Worm (Caenorhabditis elegans) whole organism, young adult: Measurements from ENCODE around the gene T01C4.8.
A peak's percentile ranks its signal among the peaks of the same experiment; 100 is the strongest.

Source experiments
- B0019.2 ChIP-seq: fragments of 200-800 bp; sonication (Bioruptor generic); conservative IDR thresholded peaks from 2 replicates; pipeline ENCODE4 v1.3.6; 2022; ENCODE audit warnings: missing genetic modification reagents, missing genetic modification characterization, missing compliant biosample characterization
- B0261.1 ChIP-seq: sonication (generic microtip); optimal IDR thresholded peaks from 2 replicates; lab custom pipeline; 2016; ENCODE audit warnings: mild to moderate bottlenecking, missing genetic modification characterization, moderate library complexity, missing compliant biosample characterization
- C06A6.2 ChIP-seq: fragments of 200-800 bp; sonication (Bioruptor generic); conservative IDR thresholded peaks from 2 replicates; pipeline ENCODE4 v1.3.6; 2022; ENCODE audit warnings: missing genetic modification characterization, missing compliant biosample characterization
- D2030.7 ChIP-seq: fragments of 200-800 bp; sonication (Bioruptor generic); IDR thresholded peaks from 2 replicates; pipeline ENCODE4 v1.3.6; 2022; ENCODE audit warnings: missing genetic modification reagents, missing genetic modification characterization, missing compliant biosample characterization
- F22D6.2 ChIP-seq: sonication (generic microtip); optimal IDR thresholded peaks from 2 replicates; lab custom pipeline; 2016; ENCODE audit warnings: mild to moderate bottlenecking, missing genetic modification characterization, missing compliant biosample characterization
- F39B2.1 ChIP-seq: fragments of 200-800 bp; sonication (Bioruptor generic); IDR thresholded peaks from 2 replicates; pipeline ENCODE4 v1.3.6; 2022; ENCODE audit warnings: missing genetic modification reagents, missing genetic modification characterization, missing compliant biosample characterization
- F52B5.7 ChIP-seq: sonication (generic microtip); optimal IDR thresholded peaks from 2 replicates; lab custom pipeline; 2016; ENCODE audit warnings: mild to moderate bottlenecking, missing genetic modification characterization, missing compliant biosample characterization
- F57A8.1 ChIP-seq: fragments of 200-800 bp; sonication (Bioruptor generic); optimal IDR thresholded peaks from 2 replicates; lab custom pipeline; 2018; ENCODE audit warnings: mild to moderate bottlenecking, missing genetic modification characterization, moderate library complexity, missing compliant biosample characterization
- K11D2.4 ChIP-seq: fragments of 200-800 bp; sonication (Bioruptor generic); IDR thresholded peaks from 2 replicates; pipeline ENCODE4 v1.3.6; 2022; ENCODE audit warnings: missing genetic modification reagents, missing genetic modification characterization, missing compliant biosample characterization
- T26A5.8 ChIP-seq: sonication (generic microtip); optimal IDR thresholded peaks from 2 replicates; lab custom pipeline; 2016; ENCODE audit warnings: missing genetic modification characterization, missing compliant biosample characterization
- Y53F4B.3 ChIP-seq: fragments of 200-800 bp; sonication (Bioruptor generic); IDR thresholded peaks from 2 replicates; pipeline ENCODE4 v1.3.6; 2022; ENCODE audit warnings: missing genetic modification reagents, missing genetic modification characterization, missing compliant biosample characterization
- aptf-3 ChIP-seq: fragments of 200-800 bp; sonication (Bioruptor generic); IDR thresholded peaks from 2 replicates; pipeline ENCODE4 v1.3.6; 2022; ENCODE audit warnings: missing genetic modification characterization, missing compliant biosample characterization
- attf-3 ChIP-seq: fragments of 200-800 bp; sonication (Bioruptor generic); conservative IDR thresholded peaks from 2 replicates; pipeline ENCODE4 v1.3.6; 2022; ENCODE audit warnings: missing genetic modification reagents, missing genetic modification characterization, missing compliant biosample characterization
- bed-2 ChIP-seq: fragments of 200-800 bp; sonication (Bioruptor generic); IDR thresholded peaks from 2 replicates; pipeline ENCODE4 v1.3.6; 2022; ENCODE audit warnings: missing genetic modification reagents, missing genetic modification characterization, missing compliant biosample characterization
- dpff-1 ChIP-seq: sonication (generic microtip); optimal IDR thresholded peaks from 2 replicates; lab custom pipeline; 2017; ENCODE audit warnings: mild to moderate bottlenecking, missing genetic modification characterization, missing compliant biosample characterization
- fkh-3 ChIP-seq: sonication (generic microtip); optimal IDR thresholded peaks from 2 replicates; lab custom pipeline; 2016; ENCODE audit warnings: mild to moderate bottlenecking, missing genetic modification characterization, missing compliant biosample characterization
- him-1 ChIP-seq: sonication (generic microtip); optimal IDR thresholded peaks from 2 replicates; lab custom pipeline; 2016; ENCODE audit warnings: missing genotype, missing genetic modification reagents, missing genetic modification characterization, missing compliant biosample characterization
- lag-1 ChIP-seq: fragments of 200-800 bp; sonication (Bioruptor generic); IDR thresholded peaks from 2 replicates; pipeline ENCODE4 v1.3.6; 2022; ENCODE audit warnings: missing genetic modification reagents, missing genetic modification characterization, missing compliant biosample characterization
- madf-3 ChIP-seq: fragments of 200-800 bp; sonication (Bioruptor generic); IDR thresholded peaks from 2 replicates; pipeline ENCODE4 v1.3.6; 2022; ENCODE audit warnings: missing genetic modification reagents, missing genetic modification characterization, missing compliant biosample characterization
- mxl-1 ChIP-seq: sonication (generic microtip); optimal IDR thresholded peaks from 2 replicates; lab custom pipeline; 2016; ENCODE audit warnings: missing genetic modification characterization, missing compliant biosample characterization
- nhr-80 ChIP-seq: sonication (generic microtip); optimal IDR thresholded peaks from 2 replicates; lab custom pipeline; 2016; ENCODE audit warnings: missing genetic modification characterization, missing compliant biosample characterization
- nhr-90 ChIP-seq: sonication (generic microtip); optimal IDR thresholded peaks from 2 replicates; lab custom pipeline; 2016; ENCODE audit warnings: missing genotype, mild to moderate bottlenecking, missing genetic modification characterization, missing compliant biosample characterization
- pbrm-1 ChIP-seq: fragments of 200-800 bp; sonication (Bioruptor generic); IDR thresholded peaks from 2 replicates; pipeline ENCODE4 v1.3.6; 2022; ENCODE audit warnings: missing genetic modification reagents, missing genetic modification characterization, missing compliant biosample characterization
- rcor-1 ChIP-seq: fragments of 200-800 bp; sonication (Bioruptor generic); IDR thresholded peaks from 2 replicates; pipeline ENCODE4 v1.3.6; 2022; ENCODE audit warnings: missing genetic modification reagents, missing genetic modification characterization, missing compliant biosample characterization
- repo-1 ChIP-seq: sonication (generic microtip); optimal IDR thresholded peaks from 2 replicates; lab custom pipeline; 2017; ENCODE audit warnings: mild to moderate bottlenecking, missing genetic modification characterization, missing compliant biosample characterization
- sdz-38 ChIP-seq: sonication (generic microtip); optimal IDR thresholded peaks from 2 replicates; lab custom pipeline; 2016; ENCODE audit warnings: missing genotype, missing genetic modification characterization, missing compliant biosample characterization
- sea-2 ChIP-seq: fragments of 200-800 bp; sonication (Bioruptor generic); IDR thresholded peaks from 2 replicates; pipeline ENCODE4 v1.3.6; 2022; ENCODE audit warnings: missing genetic modification characterization, missing compliant biosample characterization
- snpc-1.1 ChIP-seq: sonication (generic microtip); optimal IDR thresholded peaks from 2 replicates; lab custom pipeline; 2017; ENCODE audit warnings: missing genetic modification characterization, mild to moderate bottlenecking, missing compliant biosample characterization, antibody characterized with exemption, moderate library complexity, missing genotype, missing genetic modification reagents; ENCODE audit not compliant: insufficient read depth
- somi-1 ChIP-seq: fragments of 200-800 bp; sonication (Bioruptor generic); optimal IDR thresholded peaks from 2 replicates; lab custom pipeline; 2018; ENCODE audit warnings: mild to moderate bottlenecking, missing genetic modification characterization, missing compliant biosample characterization
- tbp1 ChIP-seq: fragments of 200-800 bp; sonication (Bioruptor generic); optimal IDR thresholded peaks from 2 replicates; lab custom pipeline; 2018; ENCODE audit warnings: mild to moderate bottlenecking, missing genetic modification characterization, missing compliant biosample characterization
- tlf-1 ChIP-seq: fragments of 200-800 bp; sonication (Bioruptor generic); optimal IDR thresholded peaks from 2 replicates; lab custom pipeline; 2018; ENCODE audit warnings: mild to moderate bottlenecking, missing genetic modification characterization, missing compliant biosample characterization
- zfh-2 ChIP-seq: fragments of 200-800 bp; sonication (Bioruptor generic); conservative IDR thresholded peaks from 2 replicates; pipeline ENCODE4 v1.3.6; 2022; ENCODE audit warnings: missing genetic modification reagents, missing genetic modification characterization, missing compliant biosample characterization
- ztf-18 ChIP-seq: sonication (generic microtip); optimal IDR thresholded peaks from 2 replicates; lab custom pipeline; 2016; ENCODE audit warnings: missing genotype, mild to moderate bottlenecking, missing genetic modification characterization, missing compliant biosample characterization
- ztf-6 ChIP-seq: fragments of 200-800 bp; sonication (Bioruptor generic); IDR thresholded peaks from 2 replicates; pipeline ENCODE4 v1.3.6; 2022; ENCODE audit warnings: missing genetic modification reagents, missing genetic modification characterization, missing compliant biosample characterization

Gene T01C4.8

ce11 chrV:7156079-7156478 is 26.7 kb upstream of the T01C4.8 start, which contains the start of gene F10D2.10 (continued):
- TF ChIP-seq pbrm-1 (no peak), madf-3 (GFP tag; lab: Robert Waterston, UW) (no peak)

DNA sequence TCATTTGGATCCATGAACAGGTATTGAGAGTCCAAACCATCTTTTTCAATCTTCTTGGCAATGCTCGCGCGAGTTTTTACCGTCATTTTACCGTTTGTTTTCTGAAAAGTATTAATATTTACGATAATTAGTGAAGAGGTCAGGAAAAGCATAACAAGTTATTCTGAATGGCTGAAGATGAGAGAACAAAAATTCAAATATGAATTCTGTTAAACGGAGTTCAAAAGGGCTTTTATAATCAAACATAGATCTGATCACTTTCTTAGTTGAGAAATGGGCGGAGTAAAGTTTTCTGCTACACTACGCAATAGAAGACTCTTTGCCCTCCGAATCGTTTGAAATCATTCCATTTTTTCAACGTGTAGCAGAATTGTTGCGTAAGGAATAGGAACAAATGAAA is 23.7 kb upstream of the T01C4.8 start, which contains the start of gene fat-7:
Gene fat-7, minus strand, starts transcription at position 101 of the 400 bp plus-strand sequence.
- TF ChIP-seq rcor-1 (GFP tag; lab: Robert Waterston, UW) (no peak), B0019.2 (GFP tag; lab: Robert Waterston, UW) (no peak), zfh-2 (GFP tag; lab: Robert Waterston, UW) (no peak), D2030.7 (GFP tag; lab: Robert Waterston, UW) (no peak), Y53F4B.3 (no peak), snpc-1.1 (tag; lab: Kevin White, UChicago) (no peak), B0261.1 (tag; lab: Kevin White, UChicago) (no peak), F57A8.1 (GFP tag; lab: Kevin White, UChicago) (no peak), ztf-6 (GFP tag; lab: Robert Waterston, UW) (no peak), somi-1 (GFP tag; lab: Kevin White, UChicago) (no peak), attf-3 (GFP tag; lab: Robert Waterston, UW) (no peak), aptf-3 (GFP tag; lab: Robert Waterston, UW) (no peak), repo-1 (tag; lab: Kevin White, UChicago) (no peak), ztf-18 (tag; lab: Kevin White, UChicago) (no peak), him-1 (tag; lab: Kevin White, UChicago) (no peak), fkh-3 (tag; lab: Kevin White, UChicago) (no peak), tlf-1 (no peak), K11D2.4 (GFP tag; lab: Robert Waterston, UW) (no peak)

DNA sequence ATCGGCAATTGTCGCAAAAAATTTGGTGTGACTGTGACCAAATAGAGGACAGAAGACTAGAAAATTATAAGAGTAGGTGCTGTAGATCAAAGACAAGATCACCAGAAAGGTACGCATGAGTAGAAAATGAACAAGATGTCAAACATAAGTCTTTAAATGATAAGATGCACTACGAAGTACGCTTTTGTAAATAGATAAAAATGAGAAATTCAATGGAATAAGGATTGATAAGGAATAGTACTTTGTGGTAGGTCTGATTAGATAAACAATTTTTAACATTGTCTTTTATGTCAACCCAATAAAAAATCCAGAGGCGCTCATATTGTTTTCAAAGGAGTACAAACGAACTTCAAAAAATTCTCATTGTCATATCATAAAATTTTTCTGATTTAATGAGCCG is 21.2 kb upstream of the T01C4.8 start, which contains the start of gene F10D2.8:
Gene F10D2.8, minus strand, starts transcription at position 145 of the 400 bp plus-strand sequence.
- TF ChIP-seq F22D6.2 (tag; lab: Kevin White, UChicago) (no peak), nhr-80 (peak; percentile 76)

- TF ChIP-seq bed-2 (no peak), T26A5.8 (tag; lab: Kevin White, UChicago) (no peak), mxl-1 (tag; lab: Kevin White, UChicago) (no peak), rcor-1 (GFP tag; lab: Robert Waterston, UW) (no peak), C06A6.2 (GFP tag; lab: Robert Waterston, UW) (no peak), nhr-90 (tag; lab: Kevin White, UChicago) (no peak), F39B2.1 (GFP tag; lab: Robert Waterston, UW) (no peak), tbp1 (no peak), F57A8.1 (GFP tag; lab: Kevin White, UChicago) (no peak), sea-2 (GFP tag; lab: Robert Waterston, UW) (no peak)
These were observed 18.0 kb upstream of the T01C4.8 start, which contains the start of gene ugt-38 for ce11 chrV:7147370-7147769. ugt-38 (minus strand) TSS chrV:7147470.

- no peak for TF ChIP-seq mxl-1 (tag; lab: Kevin White, UChicago)
- no peak for TF ChIP-seq dpff-1 (tag; lab: Kevin White, UChicago)
- TF ChIP-seq C06A6.2 (GFP tag; lab: Robert Waterston, UW) = no peak
- no peak for TF ChIP-seq lag-1 (GFP tag; lab: Robert Waterston, UW)
- TF ChIP-seq F52B5.7 = no peak
- TF ChIP-seq sdz-38 (tag; lab: Kevin White, UChicago) = no peak
- TF ChIP-seq, all 124 proteins: peak for 0
These were observed 16.0 kb upstream of the T01C4.8 start, which contains the start of gene ugt-37 for ce11 chrV:7145250-7145850. ugt-37 (minus strand) TSS chrV:7145318.
